Worm (Caenorhabditis elegans): ENCODE measurements around the gene ZK688.11.

ZK688.11 gene

DNA sequence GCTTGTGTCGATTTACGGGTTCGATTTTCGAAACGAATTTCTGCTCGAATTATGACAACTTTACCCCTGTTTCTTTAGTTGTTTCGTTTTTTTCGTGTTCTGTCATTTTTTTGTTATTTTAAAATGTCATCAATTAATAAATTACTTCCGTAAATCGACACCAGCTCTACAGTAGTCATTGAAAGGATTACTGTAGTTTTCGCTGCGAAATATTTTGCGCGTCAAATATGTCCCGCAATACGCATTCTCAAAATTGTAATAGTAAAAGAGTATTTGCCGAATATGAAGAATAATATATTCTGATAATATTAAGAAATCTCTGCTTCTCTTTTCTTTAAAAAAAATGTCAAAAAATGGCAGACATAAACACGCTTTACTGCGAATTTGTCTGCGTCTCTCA is 8.5 kb upstream of the ZK688.11 start:
- no peak for TF ChIP-seq unc-62 (GFP tag; optimal IDR thresholded peaks at IDR 0.05)

DNA sequence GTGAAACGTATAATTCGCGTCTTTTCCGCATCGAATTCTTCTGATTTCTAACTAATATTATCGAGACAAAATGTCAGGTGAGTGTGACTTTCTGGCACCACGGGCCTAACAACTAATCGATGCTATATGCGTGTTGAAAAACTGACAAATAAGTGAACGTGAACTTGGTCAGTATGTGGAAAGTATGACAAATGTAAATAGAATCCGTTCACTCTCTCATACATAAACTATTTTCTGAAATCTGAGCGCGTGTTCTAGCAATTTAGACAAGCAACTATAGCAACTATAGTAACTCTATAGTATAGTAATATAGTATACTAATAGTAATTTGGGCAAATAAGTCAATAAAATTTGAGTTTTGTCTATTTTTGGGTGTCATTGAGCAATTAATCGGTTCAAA is 7.6 kb upstream of the ZK688.11 start:
- no peak for TF ChIP-seq unc-62 (GFP tag; optimal IDR thresholded peaks at IDR 0.05)

- no peak for TF ChIP-seq unc-62 (GFP tag; optimal IDR thresholded peaks at IDR 0.05)
Observed at ce11 chrIII:7891573-7892306, 7.0 kb upstream of the ZK688.11 start, which contains the start of the genes ZK688.5 and fahd-1. TSS of gene ZK688.5 (minus strand) at chrIII:7891623. TSS of gene fahd-1 (plus strand) at chrIII:7892256.

DNA sequence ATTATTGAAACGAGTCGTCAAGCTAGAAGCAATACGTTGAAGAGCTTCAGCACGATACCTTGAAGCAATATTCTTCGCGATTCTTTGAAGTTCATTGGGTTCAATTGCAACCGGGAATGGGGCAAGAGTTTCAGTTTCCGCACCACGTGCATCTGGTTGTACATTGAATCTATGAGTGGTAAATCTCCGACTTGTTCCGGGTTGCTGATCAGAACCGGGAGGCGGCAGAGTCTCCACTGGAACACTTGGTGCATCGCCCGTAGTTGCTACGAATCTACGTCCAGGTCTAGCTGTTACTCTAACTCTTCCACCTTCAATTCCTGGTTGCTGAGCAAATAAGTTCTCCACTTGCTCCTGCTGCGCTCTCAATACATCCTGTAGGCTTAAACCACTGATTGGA is 4.3 kb upstream of the ZK688.11 start:
- no peak for TF ChIP-seq unc-62 (GFP tag; optimal IDR thresholded peaks at IDR 0.05)

DNA sequence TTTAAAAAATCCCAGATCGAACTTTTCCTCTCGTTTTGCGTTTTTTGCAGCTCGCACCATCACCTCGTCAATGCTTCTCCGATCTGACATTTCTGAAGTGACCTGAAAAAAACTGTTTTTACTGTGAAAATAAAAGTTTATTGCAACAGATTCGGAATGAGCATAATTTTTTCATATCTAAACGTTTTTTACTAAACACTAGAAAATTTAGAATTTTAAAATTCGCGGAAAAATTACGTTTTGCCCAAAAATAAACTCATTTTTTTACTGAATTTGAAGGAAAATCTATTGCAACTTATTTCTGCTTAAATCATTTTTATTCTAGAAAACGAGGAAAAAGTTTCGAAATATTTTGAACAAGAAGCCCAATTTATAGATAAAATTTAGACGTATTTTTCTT is 1.9 kb downstream of the ZK688.11 start, which contains the start of gene ZK688.9:
Gene ZK688.9 (minus strand): TSS at position 101 of the 400 bp plus-strand sequence.
- TF ChIP-seq unc-62 (GFP tag; optimal IDR thresholded peaks at IDR 0.05) = no peak

ce11 chrIII:7880132-7880715 is 4.5 kb downstream of the ZK688.11 start:
- TF ChIP-seq unc-62 (GFP tag; optimal IDR thresholded peaks at IDR 0.05) = no peak

- no peak for TF ChIP-seq unc-62 (GFP tag; optimal IDR thresholded peaks at IDR 0.05)
Observed at ce11 chrIII:7878852-7879329, 5.9 kb downstream of the ZK688.11 start, which contains the start of gene sup-18. TSS of gene sup-18 (minus strand) at chrIII:7878902.

- TF ChIP-seq unc-62 (GFP tag; optimal IDR thresholded peaks at IDR 0.05) = no peak
Observed at ce11 chrIII:7877090-7877489, 7.7 kb downstream of the ZK688.11 start.

ce11 chrIII:7873481-7873880 is 11.3 kb downstream of the ZK688.11 start, which contains the start of gene tyr-1:
TSS of gene tyr-1 (plus strand) at chrIII:7873781.
- no peak for TF ChIP-seq unc-62 (GFP tag; optimal IDR thresholded peaks at IDR 0.05)

ce11 chrIII:7872776-7873175 is 12.0 kb downstream of the ZK688.11 start:
- no peak for TF ChIP-seq unc-62 (GFP tag; optimal IDR thresholded peaks at IDR 0.05)

ce11 chrIII:7866189-7866588 is 18.6 kb downstream of the ZK688.11 start, which contains the start of gene cup-4:
TSS of gene cup-4 (plus strand) at chrIII:7866489.
- TF ChIP-seq unc-62 (GFP tag; optimal IDR thresholded peaks at IDR 0.05) = no peak

DNA sequence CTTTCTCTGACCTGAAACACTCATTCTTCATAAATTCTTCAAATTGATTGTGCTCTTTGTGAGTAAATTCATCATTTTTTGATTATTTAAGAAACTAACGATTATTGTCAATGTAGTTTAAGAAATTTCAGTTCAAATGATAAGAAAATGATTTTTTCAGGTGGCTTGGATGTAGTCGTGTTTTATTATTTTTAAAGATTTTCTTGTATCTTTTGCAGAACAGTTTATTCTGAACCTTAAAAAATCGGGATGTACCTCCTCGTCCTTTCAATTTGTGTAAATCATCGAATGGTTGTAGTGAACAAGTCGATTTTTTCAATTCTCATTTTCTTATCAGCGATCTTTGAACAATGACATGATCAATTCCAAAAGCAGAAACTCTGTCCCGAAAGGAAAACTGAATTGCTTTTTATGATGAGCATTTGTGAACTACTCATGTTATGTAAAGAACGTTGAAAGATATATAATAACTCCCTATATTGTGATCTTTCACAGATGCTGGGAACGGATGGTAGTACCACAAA is 19.5 kb downstream of the ZK688.11 start, which contains the start of gene slc-17.3:
Gene slc-17.3 (minus strand): TSS at position 51 of the 524 bp plus-strand sequence.
- TF ChIP-seq unc-62 (GFP tag; optimal IDR thresholded peaks at IDR 0.05) = no peak

ce11 chrIII:7861535-7862120 is 23.1 kb downstream of the ZK688.11 start, which contains the start of gene snr-5:
TSS of gene snr-5 (plus strand) at chrIII:7862070.
- TF ChIP-seq unc-62 (GFP tag; optimal IDR thresholded peaks at IDR 0.05) = no peak

DNA sequence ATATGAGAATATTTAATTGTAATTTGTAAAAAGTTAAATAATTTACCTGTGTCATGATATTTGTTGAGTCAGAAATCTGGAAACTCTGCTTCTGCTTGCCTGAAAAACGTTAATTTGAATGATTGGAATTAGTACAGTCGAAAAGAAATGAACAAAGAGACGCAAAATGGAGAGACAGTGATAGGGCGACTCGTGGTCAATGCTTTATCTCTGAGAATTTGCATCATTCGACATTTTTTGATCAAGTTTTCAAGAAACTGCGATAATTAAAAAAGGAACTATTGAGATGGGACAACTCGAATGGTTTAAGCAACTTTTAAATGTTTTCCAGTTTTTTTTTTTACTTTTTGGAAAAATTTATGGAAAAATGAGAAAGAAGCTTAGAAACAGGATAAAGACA is 23.9 kb downstream of the ZK688.11 start, which contains the start of gene cuc-1:
Gene cuc-1 (minus strand): TSS at position 101 of the 400 bp plus-strand sequence.
- no peak for TF ChIP-seq unc-62 (GFP tag; optimal IDR thresholded peaks at IDR 0.05)

DNA sequence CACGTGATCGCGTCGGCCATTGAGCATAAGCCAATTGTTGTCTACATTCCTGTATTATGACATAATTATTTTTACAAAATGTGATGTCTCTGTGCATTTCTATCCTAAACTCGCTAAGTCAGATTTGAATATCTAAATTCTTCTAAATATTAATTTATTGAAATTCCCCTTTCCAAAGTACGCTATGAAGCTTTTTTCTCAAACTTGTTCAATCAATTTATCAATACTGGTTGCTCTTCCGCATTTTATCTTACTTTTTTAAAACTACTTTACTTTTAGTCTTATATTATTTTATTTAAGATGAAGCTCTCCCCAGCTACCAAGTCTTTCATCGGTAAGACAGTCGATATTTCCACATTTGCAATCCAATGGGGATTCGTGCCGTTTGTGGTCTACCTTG is 25.4 kb downstream of the ZK688.11 start, which contains the start of gene tomm-7:
Gene tomm-7 (plus strand): TSS at position 301 of the 400 bp plus-strand sequence.
- TF ChIP-seq unc-62 (GFP tag; optimal IDR thresholded peaks at IDR 0.05) = no peak
